Worm (Caenorhabditis elegans): ENCODE measurements around the gene scl-25.

ce11 chrV:17206469-17206868 lies 19.0 kb upstream of the scl-25 start:
- no peak for TF ChIP-seq ceh-91 (GFP tag; IDR thresholded peaks at IDR 0.05)
- no peak for TF ChIP-seq Y56A3A.18 (GFP tag; IDR thresholded peaks at IDR 0.05)
- no peak for TF ChIP-seq nhr-179 (tag; optimal IDR thresholded peaks at IDR 0.05)
- no peak for TF ChIP-seq akir-1 (GFP tag; optimal IDR thresholded peaks at IDR 0.05)
- TF ChIP-seq Y53G8AR.9 (GFP tag; conservative IDR thresholded peaks at IDR 0.05), result no peak
- no peak for TF ChIP-seq snpc-1.1 (tag; optimal IDR thresholded peaks at IDR 0.05; ENCODE audit: insufficient read depth)
- TF ChIP-seq B0261.1 (tag; optimal IDR thresholded peaks at IDR 0.05), result no peak
- TF ChIP-seq rpc-1 (optimal IDR thresholded peaks at IDR 0.05), result no peak
- TF ChIP-seq rpc-1 (tag; optimal IDR thresholded peaks at IDR 0.05), result no peak
- TF ChIP-seq unc-62 (GFP tag; optimal IDR thresholded peaks at IDR 0.05), result no peak
- no peak for TF ChIP-seq lin-54 (GFP tag; optimal IDR thresholded peaks at IDR 0.05)
- TF ChIP-seq ets-4 (GFP tag; optimal IDR thresholded peaks at IDR 0.05), result no peak
- TF ChIP-seq him-1 (tag; optimal IDR thresholded peaks at IDR 0.05), result no peak
- no peak for TF ChIP-seq let-526 (GFP tag; IDR thresholded peaks at IDR 0.05)
